Worm (Caenorhabditis elegans) whole organism, L3 larva: ENCODE results near the gene spch-1.

ENCODE experiments used
- R02D3.7 ChIP-seq: fragments of 150-350 bp; optimal IDR thresholded peaks from 2 replicates; lab custom pipeline; 2014; ENCODE audit warnings: missing biosample characterization, missing genetic modification characterization
- ZK546.5 ChIP-seq: sonication (generic microtip); optimal IDR thresholded peaks from 2 replicates; lab custom pipeline; 2017; ENCODE audit warnings: missing biosample characterization, missing genetic modification characterization
- aly-2 ChIP-seq: fragments of 150-350 bp; optimal IDR thresholded peaks from 2 replicates; lab custom pipeline; 2014; ENCODE audit warnings: missing biosample characterization, missing genetic modification characterization
- ama-1 ChIP-seq: fragments of 150-350 bp; optimal IDR thresholded peaks from 2 replicates; lab custom pipeline; 2018
- ceh-16 ChIP-seq: sonication (generic microtip); optimal IDR thresholded peaks from 2 replicates; lab custom pipeline; 2017; ENCODE audit warnings: missing biosample characterization, missing genetic modification characterization
- ceh-28 ChIP-seq: fragments of 150-350 bp; optimal IDR thresholded peaks from 2 replicates; lab custom pipeline; 2014; ENCODE audit warnings: missing biosample characterization, missing genetic modification reagents, missing genetic modification characterization
- ceh-9 ChIP-seq: sonication (generic microtip); optimal IDR thresholded peaks from 2 replicates; lab custom pipeline; 2018; ENCODE audit warnings: missing biosample characterization, missing genetic modification characterization
- elt-3 ChIP-seq, 3 experiments: fragments of 150-350 bp in 1 of 3; sonication (generic microtip) in 2 of 3; optimal IDR thresholded peaks; 2 replicates in 2 of 3; 4 replicates in 1 of 3; lab custom pipeline; 2014 to 2017; ENCODE audit warnings: missing biosample characterization in 3 of 3, missing genetic modification characterization in 3 of 3
- eor-1 ChIP-seq, 2 experiments: fragments of 150-350 bp; optimal IDR thresholded peaks; 2 replicates each; lab custom pipeline; 2014 to 2018; ENCODE audit warnings: missing biosample characterization in 2 of 2, missing genetic modification characterization in 2 of 2
- fkh-10 ChIP-seq: sonication (generic microtip); optimal IDR thresholded peaks from 2 replicates; lab custom pipeline; 2017; ENCODE audit warnings: missing biosample characterization, missing genetic modification reagents, missing genetic modification characterization
- fos-1 ChIP-seq: fragments of 150-350 bp; optimal IDR thresholded peaks from 2 replicates; lab custom pipeline; 2014; ENCODE audit warnings: missing biosample characterization, missing genetic modification characterization
- hmg-11 ChIP-seq: sonication (generic microtip); optimal IDR thresholded peaks from 2 replicates; lab custom pipeline; 2016; ENCODE audit warnings: missing genetic modification characterization, missing compliant biosample characterization
- jun-1 ChIP-seq: fragments of 150-350 bp; optimal IDR thresholded peaks from 2 replicates; lab custom pipeline; 2014; ENCODE audit warnings: missing biosample characterization, missing genetic modification reagents, missing genetic modification characterization
- lin-15B ChIP-seq: fragments of 150-350 bp; optimal IDR thresholded peaks from 2 replicates; lab custom pipeline; 2014; ENCODE audit warnings: missing biosample characterization, missing genetic modification characterization
- lsy-12 ChIP-seq: sonication (generic microtip); optimal IDR thresholded peaks from 2 replicates; lab custom pipeline; 2016; ENCODE audit warnings: mild to moderate bottlenecking, missing genetic modification characterization, missing compliant biosample characterization
- mml-1 ChIP-seq: fragments of 150-350 bp; sonication (generic microtip); optimal IDR thresholded peaks from 3 replicates; lab custom pipeline; 2014; ENCODE audit warnings: missing biosample characterization, missing genetic modification characterization
- nhr-11 ChIP-seq: fragments of 150-350 bp; optimal IDR thresholded peaks from 2 replicates; lab custom pipeline; 2014; ENCODE audit warnings: missing biosample characterization, missing genetic modification characterization
- nhr-12 ChIP-seq: fragments of 150-350 bp; optimal IDR thresholded peaks from 2 replicates; lab custom pipeline; 2014; ENCODE audit warnings: missing biosample characterization, missing genetic modification characterization
- nhr-23 ChIP-seq: fragments of 150-350 bp; optimal IDR thresholded peaks from 2 replicates; lab custom pipeline; 2014; ENCODE audit warnings: missing biosample characterization, missing genetic modification reagents, missing genetic modification characterization
- nhr-25 ChIP-seq: sonication (generic microtip); optimal IDR thresholded peaks from 2 replicates; lab custom pipeline; 2017; ENCODE audit warnings: missing biosample characterization, missing genetic modification characterization
- nhr-43 ChIP-seq: sonication (generic microtip); optimal IDR thresholded peaks from 2 replicates; lab custom pipeline; 2016; ENCODE audit warnings: mild to moderate bottlenecking, missing genetic modification characterization, missing compliant biosample characterization; ENCODE audit not compliant: poor library complexity, severe bottlenecking
- nhr-76 ChIP-seq: fragments of 150-350 bp; sonication (generic microtip); optimal IDR thresholded peaks from 5 replicates; lab custom pipeline; 2014; ENCODE audit warnings: missing biosample characterization, missing genetic modification characterization
- nhr-77 ChIP-seq: fragments of 150-350 bp; optimal IDR thresholded peaks from 2 replicates; lab custom pipeline; 2014; ENCODE audit warnings: missing biosample characterization, missing genetic modification characterization
- pha-4 ChIP-seq: fragments of 150-350 bp; optimal IDR thresholded peaks from 2 replicates; lab custom pipeline; 2014; ENCODE audit warnings: missing biosample characterization, missing genetic modification reagents, missing genetic modification characterization
- pqm-1 ChIP-seq: fragments of 150-350 bp; optimal IDR thresholded peaks from 2 replicates; lab custom pipeline; 2017; ENCODE audit warnings: missing biosample characterization, missing genetic modification characterization, inconsistent platforms
- sea-2 ChIP-seq: fragments of 150-350 bp; sonication (generic microtip); optimal IDR thresholded peaks from 4 replicates; lab custom pipeline; 2014; ENCODE audit warnings: missing biosample characterization, missing genetic modification reagents, missing genetic modification characterization
- skn-1 ChIP-seq: fragments of 150-350 bp; optimal IDR thresholded peaks from 2 replicates; lab custom pipeline; 2014; ENCODE audit warnings: missing biosample characterization, missing genetic modification characterization
- snpc-4 ChIP-seq: fragments of 150-350 bp; optimal IDR thresholded peaks from 2 replicates; lab custom pipeline; 2014; ENCODE audit warnings: missing biosample characterization, missing genetic modification characterization
- unc-62 ChIP-seq: fragments of 150-350 bp; sonication (generic microtip); optimal IDR thresholded peaks from 4 replicates; lab custom pipeline; 2014; ENCODE audit warnings: missing biosample characterization, missing genetic modification reagents, missing genetic modification characterization
- zag-1 ChIP-seq: fragments of 150-350 bp; optimal IDR thresholded peaks from 2 replicates; lab custom pipeline; 2014; ENCODE audit warnings: missing biosample characterization, missing genetic modification characterization
- ztf-11 ChIP-seq: fragments of 150-350 bp; optimal IDR thresholded peaks from 2 replicates; lab custom pipeline; 2014; ENCODE audit warnings: missing biosample characterization, missing genetic modification characterization
- ztf-4 ChIP-seq: fragments of 150-350 bp; optimal IDR thresholded peaks from 2 replicates; lab custom pipeline; 2014; ENCODE audit warnings: missing biosample characterization, missing genetic modification characterization

spch-1 gene

ce11 chrIV:10143640-10144039, 32.3 kb upstream of the spch-1 start, which contains the start of gene msp-38:
msp-38 (minus strand) TSS chrIV:10143740.
- TF ChIP-seq ceh-9 (tag; lab: Kevin White, UChicago) (no peak), R02D3.7 (tag; lab: Kevin White, UChicago) (no peak), lin-15B (tag; lab: Kevin White, UChicago) (no peak), fos-1 (tag; lab: Kevin White, UChicago) (no peak), ztf-4 (tag; lab: Kevin White, UChicago) (no peak), nhr-23 (tag; lab: Kevin White, UChicago) (no peak), nhr-11 (tag; lab: Kevin White, UChicago) (no peak), pqm-1 (tag; lab: Kevin White, UChicago) (no peak)
- TF ChIP-seq, all 47 proteins: peak for 0

DNA sequence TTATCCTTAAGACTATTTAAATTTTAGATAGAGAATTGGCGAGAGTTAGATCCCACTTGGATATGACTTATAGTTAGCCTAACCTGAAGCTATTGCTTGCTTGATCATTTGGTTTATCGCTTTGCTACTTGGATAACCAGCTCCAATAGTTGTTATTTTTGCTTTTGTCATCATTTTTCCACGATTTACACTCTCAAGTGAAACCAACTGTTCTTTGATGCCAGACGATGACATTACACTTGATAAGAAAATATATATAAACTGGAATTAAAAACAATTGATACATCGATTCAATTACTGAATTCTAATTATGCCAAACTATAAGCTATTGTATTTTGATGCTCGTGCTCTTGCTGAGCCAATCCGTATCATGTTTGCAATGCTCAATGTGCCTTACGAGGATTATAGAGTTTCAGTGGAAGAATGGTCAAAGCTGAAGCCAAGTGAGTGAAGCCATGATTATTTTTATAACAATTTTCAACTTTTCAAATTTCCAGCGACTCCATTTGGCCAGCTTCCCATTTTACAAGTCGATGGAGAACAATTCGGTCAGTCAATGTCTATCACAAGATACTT, 30.7 kb upstream of the spch-1 start, which contains the start of the genes gst-2, gst-4 and dhs-12:
gst-2 (minus strand) TSS at position 132 of the 576 bp plus-strand sequence.
gst-4 (plus strand) TSS at position 296 of the 576 bp plus-strand sequence.
dhs-12 (plus strand) TSS at position 526 of the 576 bp plus-strand sequence.
- TF ChIP-seq snpc-4 (tag; lab: Kevin White, UChicago) (no peak), skn-1 (tag; lab: Kevin White, UChicago) (peak; percentile 43)

- TF ChIP-seq pha-4 (tag; lab: Kevin White, UChicago) = peak; percentile 33
- no peak for TF ChIP-seq ztf-4 (tag; lab: Kevin White, UChicago)
Measured at ce11 chrIV:10140143-10140542, 28.8 kb upstream of the spch-1 start, which contains the start of gene gst-3. gst-3 (minus strand) TSS chrIV:10140243.

DNA sequence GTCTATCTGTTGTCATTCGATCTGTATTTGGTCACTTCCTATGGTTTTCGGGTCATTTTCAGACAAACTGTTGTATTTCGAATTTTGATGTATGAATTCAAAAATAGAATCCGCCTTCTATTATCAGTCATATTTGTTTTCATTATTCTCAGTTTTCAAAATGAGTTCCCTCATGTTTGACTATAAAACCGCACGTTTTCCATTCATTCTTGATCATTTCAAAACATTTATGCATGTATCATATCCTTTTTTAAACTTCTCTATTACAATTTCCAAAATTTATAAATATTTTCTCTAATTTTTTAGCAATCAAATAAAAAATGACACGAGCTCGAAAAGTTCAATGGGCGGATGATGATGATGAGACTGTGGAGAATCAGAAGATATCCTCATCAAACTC, 26.5 kb upstream of the spch-1 start, which contains the start of gene K08F4.12:
K08F4.12 (plus strand) TSS at position 301 of the 400 bp plus-strand sequence.
- no peak for TF ChIP-seq nhr-76 (tag; lab: Kevin White, UChicago)
- TF ChIP-seq nhr-43 = no peak
- TF ChIP-seq unc-62 (GFP tag; lab: Kevin White, UChicago) = no peak
- TF ChIP-seq ztf-11 (tag; lab: Kevin White, UChicago) = no peak
- no peak for TF ChIP-seq ama-1 (lab: Kevin White, UChicago)
- TF ChIP-seq lsy-12 (tag; lab: Kevin White, UChicago) = no peak
- TF ChIP-seq fkh-10 (GFP tag; lab: Kevin White, UChicago) = no peak
- no peak for TF ChIP-seq zag-1
- no peak for TF ChIP-seq ceh-16 (tag; lab: Kevin White, UChicago)
- TF ChIP-seq jun-1 (tag; lab: Kevin White, UChicago) = no peak
- TF ChIP-seq R02D3.7 (tag; lab: Kevin White, UChicago) = no peak
- no peak for TF ChIP-seq aly-2 (tag; lab: Kevin White, UChicago)

- no peak for TF ChIP-seq ama-1 (lab: Kevin White, UChicago)
- no peak for TF ChIP-seq elt-3 (tag; optimal IDR thresholded peaks at IDR 0.05; lab: Kevin White, UChicago)
- no peak for TF ChIP-seq fos-1 (tag; lab: Kevin White, UChicago)
- no peak for TF ChIP-seq ceh-28 (tag; lab: Kevin White, UChicago)
- no peak for TF ChIP-seq pha-4 (tag; lab: Kevin White, UChicago)
- no peak for TF ChIP-seq fkh-10 (GFP tag; lab: Kevin White, UChicago)
- no peak for TF ChIP-seq eor-1 (tag; optimal IDR thresholded peaks at IDR 0.05; lab: Kevin White, UChicago)
- no peak for TF ChIP-seq aly-2 (tag; lab: Kevin White, UChicago)
- no peak for TF ChIP-seq ztf-11 (tag; lab: Kevin White, UChicago)
- no peak for TF ChIP-seq hmg-11 (tag; lab: Kevin White, UChicago)
- no peak for TF ChIP-seq nhr-43
- no peak for TF ChIP-seq ZK546.5
- no peak for TF ChIP-seq jun-1 (tag; lab: Kevin White, UChicago)
Measured at ce11 chrIV:10135817-10136216, 24.5 kb upstream of the spch-1 start, which contains the start of gene K08F4.5. K08F4.5 (minus strand) TSS chrIV:10135917.

DNA sequence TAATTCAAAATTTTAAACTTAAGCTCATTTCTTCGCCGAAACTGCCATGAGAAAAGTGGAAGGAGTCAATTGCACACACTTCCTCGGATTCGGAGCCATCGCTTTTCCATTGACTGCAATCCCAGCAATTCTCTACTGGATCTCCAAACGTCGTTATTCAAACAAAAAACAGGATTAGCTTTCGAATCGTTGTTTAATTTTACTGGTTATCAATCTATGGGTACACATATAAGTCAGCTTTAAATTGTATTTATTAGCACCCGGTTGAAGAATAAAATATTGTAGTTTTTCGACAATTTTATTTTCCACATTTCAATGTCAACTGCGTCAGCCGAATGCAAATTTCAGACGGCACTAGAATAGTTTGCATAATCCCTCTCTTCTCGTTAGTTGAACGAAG, 18.6 kb upstream of the spch-1 start, which contains the start of gene glt-3:
glt-3 (plus strand) TSS at position 301 of the 400 bp plus-strand sequence.
- TF ChIP-seq nhr-77 (tag; lab: Kevin White, UChicago) = no peak
- no peak for TF ChIP-seq mml-1 (tag; lab: Kevin White, UChicago)
- TF ChIP-seq nhr-12 (tag; lab: Kevin White, UChicago) = no peak
- TF ChIP-seq sea-2 (GFP tag; lab: Kevin White, UChicago) = no peak
- no peak for TF ChIP-seq ceh-28 (tag; lab: Kevin White, UChicago)
- no peak for TF ChIP-seq ZK546.5
- no peak for TF ChIP-seq skn-1 (tag; lab: Kevin White, UChicago)
- TF ChIP-seq ztf-4 (tag; lab: Kevin White, UChicago) = no peak
- TF ChIP-seq fos-1 (tag; lab: Kevin White, UChicago) = no peak
- TF ChIP-seq nhr-43 = no peak
- TF ChIP-seq nhr-25 (tag; lab: Kevin White, UChicago) = no peak
